Worm (Caenorhabditis elegans): ENCODE data around the gene hpo-15.

The hpo-15 gene

ce11 chrV:5509966-5510365 lies 3.7 kb downstream of the hpo-15 start (continued):
- no peak for TF ChIP-seq lir-3 (tag; optimal IDR thresholded peaks at IDR 0.05; ENCODE audit: poor library complexity)

DNA sequence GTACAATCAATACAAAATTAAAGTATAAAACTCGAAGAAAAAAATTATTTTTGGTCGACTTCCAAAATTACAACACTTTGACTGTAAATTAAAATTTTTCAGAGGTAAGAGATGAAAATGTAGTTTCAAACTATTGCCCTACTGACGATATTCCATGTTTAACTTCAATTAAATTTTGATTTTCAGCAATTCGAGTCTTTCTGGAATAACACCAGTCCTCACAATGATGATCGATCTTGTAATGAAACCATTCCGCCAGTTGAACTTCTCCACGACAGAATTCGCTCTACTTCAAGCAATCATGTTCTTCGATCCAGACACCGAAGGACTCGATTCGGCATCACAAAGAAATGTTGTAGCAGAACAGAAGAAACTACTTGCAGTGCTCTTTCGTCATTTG lies 4.5 kb downstream of the hpo-15 start:
- no peak for TF ChIP-seq nhr-90 (tag; optimal IDR thresholded peaks at IDR 0.05; ENCODE audit: poor library complexity)
- TF ChIP-seq mdl-1 (tag; optimal IDR thresholded peaks at IDR 0.05): no peak
- TF ChIP-seq lir-3 (tag; optimal IDR thresholded peaks at IDR 0.05; ENCODE audit: poor library complexity): no peak

- TF ChIP-seq fkh-10 (GFP tag; optimal IDR thresholded peaks at IDR 0.05): peak; percentile 62
- TF ChIP-seq blmp-1 (tag; optimal IDR thresholded peaks at IDR 0.05): peak; percentile 58
- peak; percentile 36 for TF ChIP-seq fkh-4 (tag; optimal IDR thresholded peaks at IDR 0.05; ENCODE audit: borderline replicate concordance)
- TF ChIP-seq dsc-1 (tag; optimal IDR thresholded peaks at IDR 0.05): peak; percentile 96
- peak; percentile 86 for TF ChIP-seq mab-9 (GFP tag; IDR thresholded peaks at IDR 0.05)
- TF ChIP-seq hlh-4 (tag; optimal IDR thresholded peaks at IDR 0.05): no peak
- TF ChIP-seq nhr-77 (tag; optimal IDR thresholded peaks at IDR 0.05): peak; percentile 82
- TF ChIP-seq lin-14 (GFP tag; optimal IDR thresholded peaks at IDR 0.05): peak; percentile 93
- TF ChIP-seq zip-4 (GFP tag; optimal IDR thresholded peaks at IDR 0.05): peak; percentile 83
- no peak for TF ChIP-seq unc-30 (tag; optimal IDR thresholded peaks at IDR 0.05)
- peak; percentile 94 for TF ChIP-seq mep-1 (tag; optimal IDR thresholded peaks at IDR 0.05)
- TF ChIP-seq sptf-1 (tag; optimal IDR thresholded peaks at IDR 0.05): no peak
- peak; percentile 89 for TF ChIP-seq nhr-85 (tag)
- TF ChIP-seq nhr-12 (tag; optimal IDR thresholded peaks at IDR 0.05): peak; percentile 36
- TF ChIP-seq efl-3 (GFP tag; optimal IDR thresholded peaks at IDR 0.05): peak; percentile 51
- peak; percentile 92 to 95 (median 94) for TF ChIP-seq ceh-82 (tag; optimal IDR thresholded peaks at IDR 0.05)
- peak in 1 of 2 experiments; percentile 72 for TF ChIP-seq ztf-11 (tag; optimal IDR thresholded peaks at IDR 0.05)
- peak; percentile 79 for TF ChIP-seq snpc-4 (tag; optimal IDR thresholded peaks at IDR 0.05)
- TF ChIP-seq elt-2 (tag; optimal IDR thresholded peaks at IDR 0.05): peak; percentile 73
- peak; percentile 83 for TF ChIP-seq lin-39 (tag; optimal IDR thresholded peaks at IDR 0.05)
- TF ChIP-seq alr-1 (tag; optimal IDR thresholded peaks at IDR 0.05; ENCODE audit: borderline replicate concordance): no peak
- TF ChIP-seq xbp-1 (tag; optimal IDR thresholded peaks at IDR 0.05): peak; percentile 95
- TF ChIP-seq nhr-90 (tag; optimal IDR thresholded peaks at IDR 0.05; ENCODE audit: poor library complexity): peak; percentile 94
- no peak for TF ChIP-seq nhr-76 (tag; optimal IDR thresholded peaks at IDR 0.05)
- TF ChIP-seq unc-130 (tag; optimal IDR thresholded peaks at IDR 0.05): peak; percentile 73
- peak; percentile 96 for TF ChIP-seq nhr-71 (tag; optimal IDR thresholded peaks at IDR 0.05)
- TF ChIP-seq sup-37 (GFP tag; optimal IDR thresholded peaks at IDR 0.05): peak; percentile 90
- no peak for TF ChIP-seq ces-1 (GFP tag; optimal IDR thresholded peaks at IDR 0.05)
- TF ChIP-seq lin-35 (GFP tag; optimal IDR thresholded peaks at IDR 0.05): peak; percentile 87 to 90
- peak; percentile 72 for TF ChIP-seq fos-1 (tag; optimal IDR thresholded peaks at IDR 0.05)
- peak; percentile 82 for TF ChIP-seq nhr-11 (tag; optimal IDR thresholded peaks at IDR 0.05)
- peak; percentile 77 for TF ChIP-seq ceh-88 (GFP tag; IDR thresholded peaks at IDR 0.05)
- no peak for TF ChIP-seq nhr-28 (tag; optimal IDR thresholded peaks at IDR 0.05)
- peak; percentile 59 for TF ChIP-seq hpl-2 (GFP tag; optimal IDR thresholded peaks at IDR 0.05)
- peak; percentile 94 for TF ChIP-seq rnt-1 (tag; optimal IDR thresholded peaks at IDR 0.05)
- TF ChIP-seq skn-1 (tag; optimal IDR thresholded peaks at IDR 0.05): peak; percentile 68
- peak in 1 of 2 experiments; percentile 86 for TF ChIP-seq mdl-1 (tag; optimal IDR thresholded peaks at IDR 0.05)
- peak; percentile 90 for TF ChIP-seq grh-1 (GFP tag; IDR thresholded peaks at IDR 0.05)
- TF ChIP-seq C04F5.9 (tag; optimal IDR thresholded peaks at IDR 0.05): peak; percentile 28
- peak; percentile 29 for TF ChIP-seq nhr-237 (tag; optimal IDR thresholded peaks at IDR 0.05)
- TF ChIP-seq tbx-2 (tag; optimal IDR thresholded peaks at IDR 0.05): peak; percentile 95
- peak; percentile 17; the same call in 1 of the 2 replicates for TF ChIP-seq unc-98 (GFP tag; IDR thresholded peaks at IDR 0.05)
- no peak for TF ChIP-seq unc-62 (GFP tag; optimal IDR thresholded peaks at IDR 0.05)
- TF ChIP-seq egl-13 (tag; optimal IDR thresholded peaks at IDR 0.05): peak; percentile 92
- peak; percentile 83 for TF ChIP-seq ceh-8 (GFP tag; optimal IDR thresholded peaks at IDR 0.05)
- TF ChIP-seq zag-1 (tag; optimal IDR thresholded peaks at IDR 0.05): no peak
These were observed 8.7 kb downstream of the hpo-15 start, which contains the start of the genes dnj-19 and nhr-47 for ce11 chrV:5504807-5505442. dnj-19 (minus strand) TSS chrV:5504857. nhr-47 (plus strand) TSS chrV:5505253.
